Worm (Caenorhabditis elegans) whole organism, young adult: ENCODE data around the gene K09E4.4.

ENCODE experiments used
- F33H1.4 ChIP-seq: fragments of 200-800 bp; sonication (Bioruptor generic); IDR thresholded peaks from 2 replicates; pipeline ENCODE4 v1.3.6; 2022; ENCODE audit warnings: missing genetic modification reagents, missing genetic modification characterization, missing compliant biosample characterization
- hlh-12 ChIP-seq: sonication (generic microtip); optimal IDR thresholded peaks from 2 replicates; lab custom pipeline; 2016; ENCODE audit warnings: missing genetic modification characterization, missing compliant biosample characterization
- hlh-26 ChIP-seq: fragments of 200-800 bp; sonication (Bioruptor generic); conservative IDR thresholded peaks from 2 replicates; pipeline ENCODE4 v1.3.6; 2022; ENCODE audit warnings: missing genetic modification reagents, missing genetic modification characterization, missing compliant biosample characterization
- hsf-1 ChIP-seq: fragments of 200-800 bp; sonication (Bioruptor generic); IDR thresholded peaks from 2 replicates; pipeline ENCODE4 v1.3.6; 2022; ENCODE audit warnings: missing genetic modification reagents, missing genetic modification characterization, missing compliant biosample characterization
- lin-35 ChIP-seq, 3 experiments: fragments of 150-350 bp in 2 of 3; sonication (generic microtip) in 1 of 3; optimal IDR thresholded peaks; 2 replicates each; lab custom pipeline; 2014 to 2018; ENCODE audit warnings: missing biosample characterization in 3 of 3, missing genetic modification characterization in 3 of 3, missing genetic modification reagents in 3 of 3
- pha-4 ChIP-seq: fragments of 150-350 bp; sonication (generic microtip); optimal IDR thresholded peaks from 2 replicates; lab custom pipeline; 2014; ENCODE audit warnings: missing biosample characterization, missing genetic modification reagents, missing genetic modification characterization
- snpc-4 ChIP-seq, 5 experiments: fragments of 150-350 bp in 1 of 5; sonication (generic microtip) in 4 of 5; optimal IDR thresholded peaks; 2 replicates each; lab custom pipeline; 2014 to 2018; ENCODE audit warnings: missing genetic modification characterization in 5 of 5, missing biosample characterization in 3 of 5, antibody characterized with exemption in 2 of 5, mild to moderate bottlenecking in 2 of 5, missing compliant biosample characterization in 2 of 5, missing genotype in 2 of 5, moderate library complexity in 2 of 5, missing genetic modification reagents in 1 of 5

DNA sequence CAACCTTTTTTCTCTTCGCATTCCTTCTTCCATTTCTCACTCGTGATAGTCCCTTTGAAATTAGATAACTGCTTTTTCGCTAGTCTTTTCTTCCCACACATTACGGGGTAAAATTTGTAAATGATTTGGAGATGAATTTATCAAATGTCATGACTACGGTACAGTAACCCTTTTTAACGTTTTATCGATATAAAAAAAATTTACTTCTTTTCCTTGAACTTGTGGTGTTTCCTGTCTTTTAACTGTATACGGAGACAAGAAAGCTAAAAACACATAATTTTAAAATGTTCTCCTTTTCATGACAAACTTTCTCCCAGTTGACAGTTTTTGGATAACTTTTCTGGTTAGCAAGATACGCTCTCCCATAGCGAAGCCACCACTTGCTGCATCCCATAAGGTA, 28.1 kb upstream of the K09E4.4 start, which contains the start of gene W03H9.1:
- TF ChIP-seq pha-4 (no peak), lin-35 (GFP tag; optimal IDR thresholded peaks at IDR 0.05; lab: Kevin White, UChicago) (no peak), hsf-1 (GFP tag; lab: Robert Waterston, UW) (no peak), hlh-12 (tag; lab: Kevin White, UChicago) (no peak), F33H1.4 (no peak), hlh-26 (GFP tag; lab: Robert Waterston, UW) (no peak), snpc-4 (GFP tag; optimal IDR thresholded peaks at IDR 0.05; lab: Kevin White, UChicago) (no peak), snpc-4 (tag; optimal IDR thresholded peaks at IDR 0.05; lab: Kevin White, UChicago) (no peak)
